Worm (Caenorhabditis elegans): ENCODE results near the gene F22E5.9.
"Not testable (repeated sequence)": the region's sequence is repeated elsewhere in the genome, so short reads cannot be mapped to it uniquely, and the experiment has no call there.

Gene F22E5.9

DNA sequence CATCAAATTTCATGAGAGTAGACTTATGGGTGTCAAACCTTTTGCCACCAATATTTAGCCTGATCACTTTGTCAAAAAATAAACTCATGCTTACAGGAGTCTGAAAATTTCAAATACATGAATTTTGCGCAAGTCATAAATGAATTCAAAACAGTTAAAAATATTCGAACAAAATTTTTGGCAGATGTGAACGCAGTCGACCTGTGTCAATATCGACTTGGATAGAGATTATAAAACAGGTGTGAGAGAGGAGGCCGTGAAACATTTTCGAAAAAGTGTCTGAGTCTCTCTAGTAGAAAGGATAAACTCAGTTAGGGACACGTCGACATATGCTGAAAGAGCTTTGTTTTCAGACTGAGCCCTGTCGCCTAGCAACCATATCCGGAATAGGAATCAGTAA is 8.6 kb downstream of the F22E5.9 start, which contains the start of gene F22E5.12:
F22E5.12 (minus strand) TSS at position 101 of the 400 bp plus-strand sequence.
- not testable (repeated sequence) for TF ChIP-seq elt-4, pros-1, unc-42 (tag; optimal IDR thresholded peaks at IDR 0.05)

DNA sequence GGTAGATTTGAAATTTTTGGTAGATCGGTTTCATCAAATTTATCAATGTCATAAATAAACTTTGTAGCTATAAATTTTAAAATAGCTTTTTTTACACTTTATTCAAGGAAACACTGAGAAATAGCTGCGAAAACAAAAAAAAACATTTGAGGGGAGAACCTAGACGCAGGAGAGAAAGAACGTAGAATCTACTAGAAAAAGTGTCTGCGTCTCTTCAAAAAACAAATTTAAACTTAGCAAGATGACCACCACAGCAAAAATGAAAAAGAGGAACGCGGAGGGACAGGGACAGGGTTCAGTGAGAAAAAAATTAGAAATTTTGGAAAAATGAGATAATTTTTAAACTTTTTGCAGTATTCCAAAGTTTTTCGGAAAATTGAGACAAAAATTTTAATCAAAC is 10.8 kb downstream of the F22E5.9 start:
- TF ChIP-seq rnt-1 (tag; optimal IDR thresholded peaks at IDR 0.05) (no peak), ahr-1 (tag; optimal IDR thresholded peaks at IDR 0.05) (no peak), zip-5 (tag; optimal IDR thresholded peaks at IDR 0.05) (no peak), mec-3 (tag; optimal IDR thresholded peaks at IDR 0.05; ENCODE audit: borderline replicate concordance) (no peak), pha-2 (tag; optimal IDR thresholded peaks at IDR 0.05) (no peak), elt-4 (tag; optimal IDR thresholded peaks at IDR 0.05) (no peak), pag-3 (tag; optimal IDR thresholded peaks at IDR 0.05; ENCODE audit: borderline replicate concordance) (no peak), pros-1 (tag; optimal IDR thresholded peaks at IDR 0.05) (no peak), ets-4 (tag; optimal IDR thresholded peaks at IDR 0.05) (no peak), ceh-6 (GFP tag; optimal IDR thresholded peaks at IDR 0.05) (no peak), tbx-2 (tag; optimal IDR thresholded peaks at IDR 0.05) (no peak), hlh-30 (tag; optimal IDR thresholded peaks at IDR 0.05; ENCODE audit: insufficient read depth) (no peak), nhr-11 (tag; optimal IDR thresholded peaks at IDR 0.05) (no peak), fkh-6 (tag; optimal IDR thresholded peaks at IDR 0.05) (no peak), ztf-16 (tag; optimal IDR thresholded peaks at IDR 0.05) (no peak), ceh-18 (tag; optimal IDR thresholded peaks at IDR 0.05) (no peak)

DNA sequence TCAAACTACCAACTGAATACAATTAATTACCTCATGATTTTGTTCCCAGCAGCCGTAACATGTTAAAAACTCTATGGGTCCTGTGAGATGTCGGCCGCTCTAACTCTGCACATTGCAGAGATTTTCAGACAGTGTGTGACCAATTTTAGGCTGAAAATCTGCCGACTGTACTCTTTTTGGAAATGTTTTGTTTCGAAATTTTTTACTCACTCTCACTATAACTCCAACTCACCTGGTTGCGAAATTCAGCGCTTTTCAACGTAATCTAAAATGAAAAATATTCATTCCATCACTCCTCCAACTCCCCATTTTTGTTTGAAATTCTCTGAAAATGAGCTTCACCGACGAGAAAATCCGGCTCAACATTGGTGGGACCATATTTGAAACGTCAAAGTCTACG is 11.4 kb downstream of the F22E5.9 start, which contains the start of the genes F22E5.13 and F22E5.6:
F22E5.13 (minus strand) TSS at position 101 of the 400 bp plus-strand sequence.
F22E5.6 (plus strand) TSS at position 297 of the 400 bp plus-strand sequence.
- TF ChIP-seq nhr-11 (tag; optimal IDR thresholded peaks at IDR 0.05) (no peak), ets-4 (tag; optimal IDR thresholded peaks at IDR 0.05) (no peak), sdc-2 (tag; optimal IDR thresholded peaks at IDR 0.05) (no peak), hlh-30 (tag; optimal IDR thresholded peaks at IDR 0.05; ENCODE audit: insufficient read depth) (no peak), mec-3 (tag; optimal IDR thresholded peaks at IDR 0.05; ENCODE audit: borderline replicate concordance) (no peak), hlh-8 (tag; optimal IDR thresholded peaks at IDR 0.05) (no peak), hlh-6 (tag; optimal IDR thresholded peaks at IDR 0.05) (no peak), C08G9.2 (tag; optimal IDR thresholded peaks at IDR 0.05) (no peak), hlh-15 (tag; optimal IDR thresholded peaks at IDR 0.05) (no peak), ceh-22 (tag; optimal IDR thresholded peaks at IDR 0.05) (no peak), dmd-4 (tag; optimal IDR thresholded peaks at IDR 0.05; ENCODE audit: borderline replicate concordance) (no peak), ceh-9 (tag; optimal IDR thresholded peaks at IDR 0.05) (no peak), fkh-6 (tag; optimal IDR thresholded peaks at IDR 0.05) (no peak), ceh-19 (GFP tag; optimal IDR thresholded peaks at IDR 0.05) (no peak), sox-4 (tag; optimal IDR thresholded peaks at IDR 0.05) (no peak), npax-4 (tag; optimal IDR thresholded peaks at IDR 0.05) (no peak), tbx-7 (tag; optimal IDR thresholded peaks at IDR 0.05) (no peak)

DNA sequence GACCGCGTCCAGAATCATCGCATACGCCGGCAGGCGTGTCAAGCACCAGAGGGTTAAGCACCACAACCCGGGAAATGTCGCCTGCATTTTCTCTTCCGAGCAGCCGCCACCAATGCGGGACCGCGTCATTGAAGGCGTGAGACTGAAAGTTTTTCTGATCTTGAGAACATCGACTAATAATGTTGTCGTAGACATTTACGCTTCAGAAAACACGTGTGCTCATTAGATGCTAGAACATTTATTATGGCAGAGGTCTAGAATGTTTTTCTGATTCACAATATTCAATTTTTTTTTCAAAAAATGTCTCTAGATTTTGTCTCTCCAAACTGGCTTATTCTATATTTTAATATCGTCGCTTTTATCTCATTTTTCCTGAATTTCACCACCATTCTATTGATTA is 18.4 kb downstream of the F22E5.9 start, which contains the start of gene sri-47:
sri-47 (plus strand) TSS at position 301 of the 400 bp plus-strand sequence.
- TF ChIP-seq nhr-232 (tag; optimal IDR thresholded peaks at IDR 0.05) (no peak), pha-2 (tag; optimal IDR thresholded peaks at IDR 0.05) (no peak), eyg-1 (tag; optimal IDR thresholded peaks at IDR 0.05) (no peak), npax-4 (tag; optimal IDR thresholded peaks at IDR 0.05) (no peak), sdc-2 (tag; optimal IDR thresholded peaks at IDR 0.05) (no peak), ceh-2 (tag; optimal IDR thresholded peaks at IDR 0.05) (no peak), pqm-1 (tag; optimal IDR thresholded peaks at IDR 0.05) (no peak), ceh-6 (GFP tag; optimal IDR thresholded peaks at IDR 0.05) (no peak), unc-3 (GFP tag; conservative IDR thresholded peaks at IDR 0.05) (no peak), unc-3 (tag; optimal IDR thresholded peaks at IDR 0.05) (no peak), hlh-30 (tag; optimal IDR thresholded peaks at IDR 0.05; ENCODE audit: insufficient read depth) (no peak), K09A11.1 (tag; optimal IDR thresholded peaks at IDR 0.05; ENCODE audit: insufficient read depth) (no peak), elt-2 (tag; optimal IDR thresholded peaks at IDR 0.05) (no peak), ceh-24 (tag; optimal IDR thresholded peaks at IDR 0.05) (no peak), nhr-11 (tag; optimal IDR thresholded peaks at IDR 0.05) (no peak), ceh-31 (tag; optimal IDR thresholded peaks at IDR 0.05) (no peak), odd-2 (tag; optimal IDR thresholded peaks at IDR 0.05) (no peak), F13H6.1 (tag; optimal IDR thresholded peaks at IDR 0.05) (no peak), fkh-6 (tag; optimal IDR thresholded peaks at IDR 0.05) (no peak), sox-4 (tag; optimal IDR thresholded peaks at IDR 0.05) (no peak)

Measured in whole organism, late embryonic.